Worm (Caenorhabditis elegans): Measurements from ENCODE around the gene clc-2.

The clc-2 gene

ce11 chrX:7447340-7447739 lies 16.1 kb downstream of the clc-2 start:
- TF ChIP-seq hlh-8 (tag; optimal IDR thresholded peaks at IDR 0.05): no peak
- TF ChIP-seq dmd-4 (tag; optimal IDR thresholded peaks at IDR 0.05; ENCODE audit: borderline replicate concordance): no peak
- TF ChIP-seq syd-9 (tag; optimal IDR thresholded peaks at IDR 0.05): no peak
- TF ChIP-seq ceh-45 (GFP tag; IDR thresholded peaks at IDR 0.05): no peak
- no peak for TF ChIP-seq ceh-19 (GFP tag; optimal IDR thresholded peaks at IDR 0.05)
- no peak for TF ChIP-seq hlh-6 (tag; optimal IDR thresholded peaks at IDR 0.05)
- TF ChIP-seq ceh-14 (tag; optimal IDR thresholded peaks at IDR 0.05): no peak
- TF ChIP-seq pha-4 (tag; optimal IDR thresholded peaks at IDR 0.05): no peak

ce11 chrX:7452606-7453005 lies 21.3 kb downstream of the clc-2 start:
- TF ChIP-seq sox-4 (tag; optimal IDR thresholded peaks at IDR 0.05) (no peak), hlh-30 (tag; optimal IDR thresholded peaks at IDR 0.05; ENCODE audit: insufficient read depth) (no peak), nhr-11 (tag; optimal IDR thresholded peaks at IDR 0.05) (no peak), sox-2 (GFP tag; IDR thresholded peaks at IDR 0.05) (no peak), K09A11.1 (tag; optimal IDR thresholded peaks at IDR 0.05; ENCODE audit: insufficient read depth) (no peak), unc-42 (tag; optimal IDR thresholded peaks at IDR 0.05) (no peak), sdc-2 (tag; optimal IDR thresholded peaks at IDR 0.05) (no peak), tbx-2 (tag; optimal IDR thresholded peaks at IDR 0.05) (no peak)

DNA sequence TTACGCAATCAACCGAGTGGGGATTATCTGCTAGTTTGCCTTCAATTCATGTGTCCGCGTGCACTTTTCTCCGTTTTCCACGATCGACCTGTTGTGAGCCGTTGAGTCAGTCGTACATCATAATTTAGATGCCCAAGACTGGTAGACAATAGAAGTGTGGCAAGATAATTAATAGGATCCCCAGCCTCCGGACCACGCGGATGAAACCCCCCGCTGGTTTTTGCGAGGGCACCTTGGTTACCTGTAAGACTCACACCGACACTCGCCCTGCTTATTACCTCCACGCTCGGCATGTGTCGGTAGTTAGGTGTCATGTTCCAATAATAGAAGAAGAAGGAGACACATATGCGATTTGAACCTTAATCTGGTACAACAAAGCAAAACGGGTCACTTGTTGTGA lies 24.7 kb downstream of the clc-2 start:
- peak; percentile 30; the same call in 1 of the 2 replicates for TF ChIP-seq sox-2 (GFP tag; IDR thresholded peaks at IDR 0.05)
- peak; percentile 87 for TF ChIP-seq ref-2 (tag; optimal IDR thresholded peaks at IDR 0.05)
- no peak for TF ChIP-seq hlh-6 (tag; optimal IDR thresholded peaks at IDR 0.05)
- TF ChIP-seq Y22D7AL.16 (tag; optimal IDR thresholded peaks at IDR 0.05): no peak
- no peak for TF ChIP-seq che-1 (tag; optimal IDR thresholded peaks at IDR 0.05)
- TF ChIP-seq ceh-31 (tag; optimal IDR thresholded peaks at IDR 0.05): peak; percentile 47
- TF ChIP-seq sox-4 (tag; optimal IDR thresholded peaks at IDR 0.05): no peak
- TF ChIP-seq T23F11.4 (GFP tag; optimal IDR thresholded peaks at IDR 0.05): peak; percentile 0
- TF ChIP-seq lin-11 (tag; optimal IDR thresholded peaks at IDR 0.05): no peak
- no peak for TF ChIP-seq ceh-14 (tag; optimal IDR thresholded peaks at IDR 0.05)
- TF ChIP-seq ama-1 (optimal IDR thresholded peaks at IDR 0.05): no peak
- TF ChIP-seq hlh-30 (tag; optimal IDR thresholded peaks at IDR 0.05; ENCODE audit: insufficient read depth): no peak

DNA sequence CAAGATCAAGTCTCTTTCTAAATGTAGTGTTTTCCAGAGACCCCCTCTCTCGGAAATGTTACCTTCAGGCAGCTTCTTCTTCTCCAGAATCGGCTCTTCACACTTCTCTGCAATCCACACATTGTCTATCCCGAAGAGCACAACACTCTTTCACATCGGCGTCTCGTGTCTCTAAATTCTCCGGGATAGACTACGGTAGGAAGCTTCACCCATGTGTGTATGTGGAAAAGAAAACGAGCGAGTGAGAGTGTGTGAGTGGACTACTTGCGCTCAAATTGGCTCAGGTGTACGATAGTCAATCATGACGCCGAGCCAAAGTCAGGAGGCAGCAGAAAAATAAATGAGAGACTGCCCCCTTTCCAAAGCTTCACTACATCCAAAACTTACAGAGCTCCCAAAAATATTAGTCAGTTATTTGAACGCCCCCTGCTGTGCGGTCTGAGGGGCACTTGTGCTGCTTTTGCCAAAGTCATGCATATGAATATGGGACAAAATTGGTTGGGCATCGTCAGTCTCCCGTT lies 25.9 kb downstream of the clc-2 start:
- TF ChIP-seq dmd-4 (tag; optimal IDR thresholded peaks at IDR 0.05; ENCODE audit: borderline replicate concordance) (no peak), ama-1 (optimal IDR thresholded peaks at IDR 0.05) (no peak), odd-2 (tag; optimal IDR thresholded peaks at IDR 0.05) (no peak), ceh-31 (tag; optimal IDR thresholded peaks at IDR 0.05) (peak; percentile 41), C38D4.7 (GFP tag; optimal IDR thresholded peaks at IDR 0.05) (peak; percentile 3), ref-2 (tag; optimal IDR thresholded peaks at IDR 0.05) (peak; percentile 48)

ce11 chrX:7460516-7460915 lies 29.3 kb downstream of the clc-2 start:
- TF ChIP-seq ceh-31 (tag; optimal IDR thresholded peaks at IDR 0.05) (peak; percentile 67), sox-4 (tag; optimal IDR thresholded peaks at IDR 0.05) (no peak), ceh-34 (tag; optimal IDR thresholded peaks at IDR 0.05) (peak; percentile 2), elt-2 (tag; optimal IDR thresholded peaks at IDR 0.05) (no peak), K02D7.2 (tag; optimal IDR thresholded peaks at IDR 0.05) (no peak), nfya-1 (tag; optimal IDR thresholded peaks at IDR 0.05) (peak; percentile 93), rnt-1 (tag; optimal IDR thresholded peaks at IDR 0.05) (no peak), ref-2 (tag; optimal IDR thresholded peaks at IDR 0.05) (peak; percentile 47), hlh-6 (tag; optimal IDR thresholded peaks at IDR 0.05) (peak; percentile 19), ttx-3 (tag; optimal IDR thresholded peaks at IDR 0.05) (no peak), fax-1 (tag; optimal IDR thresholded peaks at IDR 0.05) (no peak), pha-2 (tag; optimal IDR thresholded peaks at IDR 0.05) (no peak), ceh-14 (tag; optimal IDR thresholded peaks at IDR 0.05) (no peak), madf-2 (tag; optimal IDR thresholded peaks at IDR 0.05) (no peak), ceh-6 (GFP tag; optimal IDR thresholded peaks at IDR 0.05) (no peak), tbx-7 (tag; optimal IDR thresholded peaks at IDR 0.05) (no peak), ama-1 (optimal IDR thresholded peaks at IDR 0.05) (no peak)
